Worm (Caenorhabditis elegans): Measurements from ENCODE around the gene sco-1.
A peak's percentile ranks its signal among the peaks of the same experiment; 100 is the strongest.

Gene sco-1

ce11 chrII:4322871-4323270 is 23.4 kb downstream of the sco-1 start, which contains the start of gene H20J04.6:
TSS of gene H20J04.6 (plus strand) at chrII:4323256.
- TF ChIP-seq pha-4 (tag; optimal IDR thresholded peaks at IDR 0.05) (peak; percentile 63), nfya-1 (tag; optimal IDR thresholded peaks at IDR 0.05; ENCODE audit: insufficient read depth) (peak; percentile 43), nhr-11 (tag; optimal IDR thresholded peaks at IDR 0.05) (no peak), snpc-4 (tag; optimal IDR thresholded peaks at IDR 0.05) (no peak), hmg-11 (tag; optimal IDR thresholded peaks at IDR 0.05) (peak; percentile 85), unc-62 (GFP tag; optimal IDR thresholded peaks at IDR 0.05) (no peak), nhr-23 (tag; optimal IDR thresholded peaks at IDR 0.05) (peak; percentile 9), ceh-16 (tag; optimal IDR thresholded peaks at IDR 0.05) (no peak), ZK546.5 (tag; optimal IDR thresholded peaks at IDR 0.05) (no peak)

DNA sequence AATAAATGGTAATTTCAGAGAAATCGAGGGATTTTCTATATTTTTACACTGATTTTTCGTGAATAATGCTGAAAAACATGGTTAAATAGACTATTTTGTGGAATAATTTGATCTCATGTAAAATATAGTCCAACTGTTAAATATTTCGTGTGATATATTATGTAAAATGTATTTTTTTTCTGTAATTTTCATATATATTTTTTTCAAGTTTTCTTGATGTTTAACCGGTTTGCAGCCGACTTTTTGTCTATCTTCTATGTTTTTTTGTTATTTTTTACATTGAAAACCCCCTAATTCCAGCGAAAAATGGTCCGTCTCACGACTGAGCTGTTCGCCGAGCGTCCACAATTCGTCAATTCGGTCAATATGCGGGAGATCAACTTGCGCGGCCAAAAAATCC is 24.6 kb downstream of the sco-1 start, which contains the start of gene mog-2:
mog-2 (plus strand) TSS at position 301 of the 400 bp plus-strand sequence.
- no peak for TF ChIP-seq ztf-4 (tag; optimal IDR thresholded peaks at IDR 0.05)
- no peak for TF ChIP-seq pqm-1 (tag; optimal IDR thresholded peaks at IDR 0.05)
- TF ChIP-seq nhr-11 (tag; optimal IDR thresholded peaks at IDR 0.05) = no peak
- no peak for TF ChIP-seq elt-3 (tag; optimal IDR thresholded peaks at IDR 0.05)

DNA sequence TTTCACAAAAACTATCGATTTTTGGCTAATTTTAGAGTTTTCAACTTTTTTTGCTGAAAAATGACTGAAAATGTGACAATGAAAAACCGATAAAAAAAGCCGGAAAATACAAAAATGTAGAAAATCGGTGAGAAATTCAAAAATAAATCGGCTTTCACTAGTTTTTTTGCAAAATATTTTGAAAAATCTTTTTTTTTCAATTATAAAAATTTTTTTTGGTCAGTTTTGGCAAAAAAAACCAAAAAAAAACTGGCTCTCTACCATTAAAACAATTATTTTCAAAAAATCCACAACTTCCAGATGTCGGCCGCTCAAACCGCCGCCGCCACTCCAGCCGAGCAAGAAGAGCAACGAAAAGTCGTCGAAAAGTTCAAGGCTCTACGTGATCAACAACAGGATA is 27.0 kb downstream of the sco-1 start, which contains the start of gene pfd-2:
pfd-2 (plus strand) TSS at position 301 of the 400 bp plus-strand sequence.
- TF ChIP-seq ZK546.5 (tag; optimal IDR thresholded peaks at IDR 0.05) (no peak), elt-2 (tag; optimal IDR thresholded peaks at IDR 0.05) (no peak), unc-39 (tag; optimal IDR thresholded peaks at IDR 0.05) (no peak), egl-5 (tag; optimal IDR thresholded peaks at IDR 0.05) (no peak), lin-15B (tag; optimal IDR thresholded peaks at IDR 0.05) (no peak), daf-12 (tag; optimal IDR thresholded peaks at IDR 0.05) (no peak)

DNA sequence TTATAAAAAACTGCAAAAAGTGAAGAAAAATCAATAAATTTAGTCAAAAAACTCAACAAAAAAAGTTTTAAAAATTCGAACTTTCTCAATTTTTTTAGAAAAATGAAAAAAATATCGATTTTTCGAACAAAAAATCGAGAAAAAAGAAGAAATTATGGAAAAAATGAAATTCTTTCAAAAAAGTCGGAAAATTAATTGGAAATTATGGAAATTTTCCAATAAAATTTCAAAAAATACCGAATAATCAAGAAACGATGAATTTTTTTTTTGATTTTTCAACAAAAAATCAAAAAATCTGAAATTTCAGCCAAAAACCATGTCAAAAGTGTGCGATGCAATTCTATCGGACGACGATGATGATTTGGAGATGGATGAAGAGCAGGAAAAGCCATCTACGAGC is 29.3 kb downstream of the sco-1 start, which contains the start of gene H20J04.4:
H20J04.4 (plus strand) TSS at position 301 of the 400 bp plus-strand sequence.
- TF ChIP-seq nhr-43 (tag; optimal IDR thresholded peaks at IDR 0.05; ENCODE audit: poor library complexity, severe bottlenecking) = no peak
- TF ChIP-seq ceh-28 (tag; optimal IDR thresholded peaks at IDR 0.05) = peak; percentile 10
- TF ChIP-seq lsy-12 (tag; optimal IDR thresholded peaks at IDR 0.05) = no peak
- TF ChIP-seq R02D3.7 (tag; optimal IDR thresholded peaks at IDR 0.05) = no peak

DNA sequence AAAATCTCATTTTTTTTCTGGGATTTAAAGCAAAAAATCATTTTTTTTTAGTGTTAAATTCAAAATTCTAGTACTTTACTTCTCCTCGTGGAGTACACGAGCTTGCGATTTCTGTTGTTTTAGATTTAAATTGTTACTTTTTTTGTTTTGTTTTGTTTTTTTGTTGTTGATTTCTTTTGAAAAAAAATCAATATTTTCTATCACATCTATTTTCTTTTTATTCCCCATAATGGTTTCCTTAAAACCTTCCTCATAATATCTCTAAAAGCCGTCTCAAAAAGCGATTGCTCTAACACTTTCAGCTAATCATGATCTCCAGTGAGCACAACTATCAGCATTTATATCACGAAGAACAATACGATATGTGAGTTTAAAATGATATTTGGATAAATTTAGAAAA is 35.0 kb downstream of the sco-1 start, which contains the start of gene madf-3:
madf-3 (plus strand) TSS at position 301 of the 400 bp plus-strand sequence.
- TF ChIP-seq ZK546.5 (tag; optimal IDR thresholded peaks at IDR 0.05) = no peak
- TF ChIP-seq egl-27 (tag; optimal IDR thresholded peaks at IDR 0.05) = no peak
- TF ChIP-seq nhr-12 (tag; optimal IDR thresholded peaks at IDR 0.05) = no peak
- TF ChIP-seq nhr-23 (tag; optimal IDR thresholded peaks at IDR 0.05) = no peak
- TF ChIP-seq eor-1 (tag; optimal IDR thresholded peaks at IDR 0.05) = no peak
- TF ChIP-seq ceh-16 (tag; optimal IDR thresholded peaks at IDR 0.05) = no peak
- no peak for TF ChIP-seq nhr-11 (tag; optimal IDR thresholded peaks at IDR 0.05)
- no peak for TF ChIP-seq nhr-25 (tag; optimal IDR thresholded peaks at IDR 0.05)
- TF ChIP-seq ztf-4 (tag; optimal IDR thresholded peaks at IDR 0.05) = no peak
- no peak for TF ChIP-seq sea-2 (GFP tag; optimal IDR thresholded peaks at IDR 0.05)
- no peak for TF ChIP-seq aly-2 (tag; optimal IDR thresholded peaks at IDR 0.05)
- TF ChIP-seq nhr-77 (tag; optimal IDR thresholded peaks at IDR 0.05) = no peak

DNA sequence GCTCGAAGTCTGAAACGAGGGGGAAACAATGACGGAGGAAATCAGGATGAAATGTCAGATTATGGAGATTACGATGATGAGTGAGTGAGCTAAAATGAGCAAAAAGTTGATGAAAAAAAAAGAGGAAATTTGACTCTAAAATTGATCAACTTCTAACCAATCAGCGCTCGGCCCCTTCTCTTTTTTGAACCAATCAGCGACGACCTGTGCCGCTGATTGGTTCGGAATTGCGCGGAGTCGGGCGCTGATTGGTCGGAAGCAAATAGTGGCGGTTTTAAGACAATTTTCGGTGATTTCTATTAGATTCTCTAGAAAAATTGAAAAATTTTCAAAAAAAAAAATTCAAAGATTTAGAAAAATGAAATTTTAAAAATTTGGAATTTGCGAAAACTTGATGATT is 38.3 kb downstream of the sco-1 start:
- TF ChIP-seq daf-12 (tag; optimal IDR thresholded peaks at IDR 0.05) = no peak
- TF ChIP-seq jun-1 (tag; optimal IDR thresholded peaks at IDR 0.05) = no peak
- TF ChIP-seq elt-3 (tag; optimal IDR thresholded peaks at IDR 0.05) = no peak
- no peak for TF ChIP-seq fkh-10 (GFP tag; optimal IDR thresholded peaks at IDR 0.05)
- no peak for TF ChIP-seq nhr-23 (tag; optimal IDR thresholded peaks at IDR 0.05)
- no peak for TF ChIP-seq fkh-2 (tag; optimal IDR thresholded peaks at IDR 0.05)
- no peak for TF ChIP-seq ceh-28 (tag; optimal IDR thresholded peaks at IDR 0.05)
- TF ChIP-seq nfya-1 (tag; optimal IDR thresholded peaks at IDR 0.05; ENCODE audit: insufficient read depth) = peak; percentile 84
